Fruit fly (Drosophila melanogaster) whole organism, embryonic: ENCODE measurements around the gene Glyat.

Experiments used
- Adf1 ChIP-seq: fragments of 200-800 bp; sonication (Bioruptor generic); IDR thresholded peaks from 2 replicates; pipeline ENCODE4 v1.3.6; 2022; ENCODE audit warnings: missing biosample characterization, missing genetic modification characterization
- Aef1 ChIP-seq: fragments of 200-800 bp; sonication (Bioruptor generic); IDR thresholded peaks from 3 replicates; pipeline ENCODE4 v1.3.6; 2022; ENCODE audit warnings: missing biosample characterization, missing genetic modification characterization
- Antp ChIP-seq: fragments of 200-800 bp; sonication (Bioruptor generic); optimal IDR thresholded peaks from 3 replicates; lab custom pipeline; 2016; ENCODE audit warnings: missing biosample characterization, missing genetic modification characterization
- Asciz ChIP-seq: fragments of 200-800 bp; sonication (Bioruptor generic); optimal IDR thresholded peaks from 2 replicates; lab custom pipeline; 2017; ENCODE audit warnings: missing biosample characterization, mild to moderate bottlenecking, missing genetic modification characterization, missing genetic modification reagents
- Bdp1 ChIP-seq: fragments of 200-800 bp; sonication (Bioruptor generic); optimal IDR thresholded peaks from 3 replicates; lab custom pipeline; 2016; ENCODE audit warnings: missing biosample characterization, missing genetic modification characterization
- BtbVII ChIP-seq: fragments of 200-800 bp; sonication (Bioruptor generic); optimal IDR thresholded peaks from 3 replicates; lab custom pipeline; 2017; ENCODE audit warnings: missing biosample characterization, mild to moderate bottlenecking, missing genetic modification characterization
- C15 ChIP-seq: fragments of 200-800 bp; sonication (Bioruptor generic); IDR thresholded peaks from 3 replicates; pipeline ENCODE4 v1.3.6; 2022; ENCODE audit warnings: missing biosample characterization, missing genetic modification characterization
- CG10267 ChIP-seq: fragments of 200-800 bp; sonication (Bioruptor generic); optimal IDR thresholded peaks from 2 replicates; lab custom pipeline; 2018; ENCODE audit warnings: missing biosample characterization, mild to moderate bottlenecking, missing genetic modification characterization, moderate library complexity
- CG11456 ChIP-seq: fragments of 200-800 bp; sonication (Bioruptor generic); IDR thresholded peaks from 3 replicates; pipeline ENCODE4 v1.3.6; 2022; ENCODE audit warnings: missing biosample characterization, missing genetic modification characterization
- CG11723 ChIP-seq: fragments of 200-800 bp; sonication (Bioruptor generic); optimal IDR thresholded peaks from 2 replicates; lab custom pipeline; 2017; ENCODE audit warnings: missing biosample characterization, mild to moderate bottlenecking, missing genetic modification characterization
- CG12391 ChIP-seq: fragments of 200-800 bp; sonication (Bioruptor generic); optimal IDR thresholded peaks from 3 replicates; lab custom pipeline; 2018; ENCODE audit warnings: missing biosample characterization, mild to moderate bottlenecking, missing genetic modification characterization, moderate library complexity
- CG16863 ChIP-seq: fragments of 200-800 bp; sonication (Bioruptor generic); optimal IDR thresholded peaks from 3 replicates; lab custom pipeline; 2016; ENCODE audit warnings: missing biosample characterization, missing genetic modification characterization
- CG17186 ChIP-seq: fragments of 200-800 bp; sonication (Bioruptor generic); optimal IDR thresholded peaks from 3 replicates; lab custom pipeline; 2017; ENCODE audit warnings: missing biosample characterization, missing genetic modification reagents, missing genetic modification characterization
- CG17361 ChIP-seq: fragments of 200-800 bp; sonication (Bioruptor generic); IDR thresholded peaks from 3 replicates; pipeline ENCODE4 v1.3.6; 2022; ENCODE audit warnings: missing biosample characterization, missing genetic modification characterization
- CG17612 ChIP-seq: fragments of 200-800 bp; sonication (Bioruptor generic); IDR thresholded peaks from 2 replicates; pipeline ENCODE4 v1.3.6; 2022; ENCODE audit warnings: missing biosample characterization, missing genetic modification characterization
- CG17829 ChIP-seq: fragments of 200-800 bp; optimal IDR thresholded peaks from 2 replicates; lab custom pipeline; 2019; ENCODE audit warnings: missing biosample characterization, mild to moderate bottlenecking, missing genetic modification characterization, moderate library complexity
- CG18262 ChIP-seq: fragments of 200-800 bp; optimal IDR thresholded peaks from 3 replicates; lab custom pipeline; 2019; ENCODE audit warnings: missing biosample characterization, mild to moderate bottlenecking, missing genetic modification characterization, moderate library complexity
- CG18476 ChIP-seq: fragments of 200-800 bp; sonication (Bioruptor generic); optimal IDR thresholded peaks from 2 replicates; lab custom pipeline; 2016; ENCODE audit warnings: missing biosample characterization, mild to moderate bottlenecking, missing genetic modification characterization
- CG2129 ChIP-seq: fragments of 200-800 bp; sonication (Bioruptor generic); IDR thresholded peaks from 2 replicates; pipeline ENCODE4 v1.3.6; 2022; ENCODE audit warnings: missing biosample characterization, missing genetic modification characterization; ENCODE audit not compliant: partially characterized antibody
- CG2712 ChIP-seq: fragments of 200-800 bp; optimal IDR thresholded peaks from 3 replicates; lab custom pipeline; 2019; ENCODE audit warnings: missing biosample characterization, mild to moderate bottlenecking, missing genetic modification characterization, moderate library complexity
- CG2875 ChIP-seq: fragments of 200-800 bp; sonication (Bioruptor generic); optimal IDR thresholded peaks from 2 replicates; lab custom pipeline; 2017; ENCODE audit warnings: missing biosample characterization, mild to moderate bottlenecking, missing genetic modification characterization, missing genetic modification reagents
- CG3407 ChIP-seq: fragments of 200-800 bp; sonication (Bioruptor generic); optimal IDR thresholded peaks from 2 replicates; lab custom pipeline; 2018; ENCODE audit warnings: missing biosample characterization, mild to moderate bottlenecking, missing genetic modification characterization
- CG4360 ChIP-seq: fragments of 200-800 bp; sonication (Bioruptor generic); IDR thresholded peaks from 2 replicates; pipeline ENCODE4 v1.3.6; 2022; ENCODE audit warnings: missing biosample characterization, missing genetic modification characterization
- CG4617 ChIP-seq: fragments of 200-800 bp; sonication (Bioruptor generic); optimal IDR thresholded peaks from 3 replicates; lab custom pipeline; 2016; ENCODE audit warnings: missing biosample characterization, missing genetic modification characterization, borderline replicate concordance
- CG4854 ChIP-seq: fragments of 200-800 bp; sonication (Bioruptor generic); optimal IDR thresholded peaks from 2 replicates; lab custom pipeline; 2016; ENCODE audit warnings: missing biosample characterization, missing genetic modification characterization, inconsistent platforms
- CG8089 ChIP-seq: fragments of 200-800 bp; sonication (Bioruptor generic); optimal IDR thresholded peaks from 3 replicates; lab custom pipeline; 2016; ENCODE audit warnings: missing biosample characterization, missing genetic modification characterization
- Chrac-16 ChIP-seq: fragments of 200-800 bp; sonication (Bioruptor generic); optimal IDR thresholded peaks from 3 replicates; lab custom pipeline; 2016; ENCODE audit warnings: missing biosample characterization, missing genetic modification characterization
- CrebB ChIP-seq: fragments of 200-800 bp; sonication (Bioruptor generic); optimal IDR thresholded peaks from 3 replicates; lab custom pipeline; 2018; ENCODE audit warnings: missing biosample characterization, mild to moderate bottlenecking, missing genetic modification characterization
- ERR ChIP-seq: fragments of 200-800 bp; sonication (Bioruptor generic); optimal IDR thresholded peaks from 2 replicates; lab custom pipeline; 2016; ENCODE audit warnings: missing biosample characterization, missing genetic modification characterization
- Gug ChIP-seq: fragments of 200-800 bp; sonication (Bioruptor generic); IDR thresholded peaks from 4 replicates; pipeline ENCODE4 v1.3.6; 2022; ENCODE audit warnings: missing biosample characterization, missing genetic modification characterization
- Hand ChIP-seq: fragments of 200-800 bp; sonication (Bioruptor generic); optimal IDR thresholded peaks from 2 replicates; lab custom pipeline; 2017; ENCODE audit warnings: mild to moderate bottlenecking, missing biosample characterization, missing genetic modification reagents, missing genetic modification characterization
- Mrtf ChIP-seq: fragments of 200-800 bp; sonication (Bioruptor generic); IDR thresholded peaks from 3 replicates; pipeline ENCODE4 v1.3.6; 2022; ENCODE audit warnings: missing biosample characterization, missing genetic modification characterization
- NFAT ChIP-seq: fragments of 200-800 bp; sonication (Bioruptor generic); IDR thresholded peaks from 2 replicates; pipeline ENCODE4 v1.3.6; 2022; ENCODE audit warnings: missing biosample characterization, missing genetic modification characterization
- Opbp ChIP-seq: fragments of 200-800 bp; sonication (Bioruptor generic); IDR thresholded peaks from 3 replicates; pipeline ENCODE4 v1.3.6; 2022; ENCODE audit warnings: missing biosample characterization, missing genetic modification characterization; ENCODE audit not compliant: partially characterized antibody
- Usf ChIP-seq: fragments of 200-800 bp; sonication (Bioruptor generic); optimal IDR thresholded peaks from 2 replicates; lab custom pipeline; 2017; ENCODE audit warnings: missing genotype, missing biosample characterization, missing genetic modification characterization
- ac ChIP-seq: fragments of 200-800 bp; sonication (Bioruptor generic); optimal IDR thresholded peaks from 3 replicates; lab custom pipeline; 2017; ENCODE audit warnings: missing biosample characterization, mild to moderate bottlenecking, missing genetic modification characterization
- chn ChIP-seq: fragments of 200-800 bp; sonication (Bioruptor generic); optimal IDR thresholded peaks from 2 replicates; lab custom pipeline; 2016; ENCODE audit warnings: missing biosample characterization, missing genetic modification characterization
- croc ChIP-seq: fragments of 200-800 bp; sonication (Bioruptor generic); conservative IDR thresholded peaks from 3 replicates; pipeline ENCODE4 v1.3.6; 2022; ENCODE audit warnings: missing biosample characterization, missing genetic modification characterization
- dati ChIP-seq: fragments of 200-800 bp; sonication (Bioruptor generic); IDR thresholded peaks from 2 replicates; pipeline ENCODE4 v1.3.6; 2022; ENCODE audit warnings: missing biosample characterization, missing genetic modification characterization
- esg ChIP-seq: fragments of 200-800 bp; sonication (Bioruptor generic); conservative IDR thresholded peaks from 2 replicates; pipeline ENCODE4 v1.3.6; 2022; ENCODE audit warnings: missing biosample characterization, missing genetic modification characterization
- fd102C ChIP-seq: fragments of 200-800 bp; sonication (Bioruptor generic); optimal IDR thresholded peaks from 2 replicates; lab custom pipeline; 2018; ENCODE audit warnings: missing biosample characterization, mild to moderate bottlenecking, missing genetic modification characterization, moderate library complexity
- ftz-f1 ChIP-seq: fragments of 200-800 bp; sonication (Bioruptor generic); optimal IDR thresholded peaks from 2 replicates; lab custom pipeline; 2016; ENCODE audit warnings: missing biosample characterization, missing genetic modification characterization
- jumu ChIP-seq: fragments of 200-800 bp; sonication (Bioruptor generic); optimal IDR thresholded peaks from 3 replicates; lab custom pipeline; 2016; ENCODE audit warnings: missing biosample characterization, missing genetic modification characterization
- kni ChIP-seq: fragments of 200-800 bp; sonication (Bioruptor generic); optimal IDR thresholded peaks from 3 replicates; lab custom pipeline; 2017; ENCODE audit warnings: mild to moderate bottlenecking, missing biosample characterization, missing genetic modification reagents, missing genetic modification characterization
- lbe ChIP-seq: fragments of 200-800 bp; sonication (Bioruptor generic); optimal IDR thresholded peaks from 2 replicates; lab custom pipeline; 2016; ENCODE audit warnings: missing biosample characterization, mild to moderate bottlenecking, missing genetic modification characterization
- onecut ChIP-seq: fragments of 200-800 bp; sonication (Bioruptor generic); IDR thresholded peaks from 2 replicates; pipeline ENCODE4 v1.3.6; 2022; ENCODE audit warnings: missing biosample characterization, missing genetic modification characterization
- rib ChIP-seq: fragments of 200-800 bp; sonication (Bioruptor generic); IDR thresholded peaks from 2 replicates; pipeline ENCODE4 v1.3.6; 2022; ENCODE audit warnings: missing biosample characterization, missing genetic modification characterization
- run ChIP-seq: fragments of 200-800 bp; sonication (Bioruptor generic); optimal IDR thresholded peaks from 3 replicates; lab custom pipeline; 2018; ENCODE audit warnings: missing biosample characterization, mild to moderate bottlenecking, missing genetic modification characterization
- slp2 ChIP-seq: fragments of 200-800 bp; sonication (Bioruptor generic); optimal IDR thresholded peaks from 2 replicates; lab custom pipeline; 2016; ENCODE audit warnings: missing biosample characterization, missing genetic modification characterization
- trh ChIP-seq: fragments of 200-800 bp; sonication (Bioruptor generic); optimal IDR thresholded peaks from 2 replicates; lab custom pipeline; 2016; ENCODE audit warnings: missing biosample characterization, missing genetic modification characterization
- twi ChIP-seq: fragments of 200-800 bp; optimal IDR thresholded peaks from 2 replicates; lab custom pipeline; 2019; ENCODE audit warnings: missing biosample characterization, mild to moderate bottlenecking, missing genetic modification characterization, moderate library complexity

Glyat gene

DNA sequence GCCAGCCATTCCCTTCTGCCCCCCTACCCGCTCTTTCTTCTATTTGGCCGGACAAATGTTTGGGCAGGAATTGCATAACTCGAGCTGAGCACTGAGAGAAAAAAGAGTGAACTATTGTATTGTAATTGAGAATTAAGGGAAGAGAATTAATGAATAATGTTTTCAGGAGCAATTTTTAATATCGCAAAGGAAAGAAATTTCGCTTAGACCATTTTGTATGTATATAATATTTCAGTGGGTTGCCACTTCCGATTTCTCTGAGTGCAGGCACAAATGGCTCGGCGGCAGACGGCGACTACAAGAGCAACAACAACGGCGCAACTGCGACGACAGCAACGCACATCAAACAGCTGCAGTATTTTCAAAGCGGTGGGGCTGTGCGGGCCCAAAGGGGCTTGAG is 45.8 kb downstream of the Glyat start (continued):
- peak; percentile 81 for TF ChIP-seq esg
- TF ChIP-seq Opbp (GFP tag; lab: Robert Waterston, UW) = no peak
- peak; percentile 78 for TF ChIP-seq run (tag; lab: Kevin White, UChicago)
- 0 out of 2 replicates have a peak, but pooled peaks have one; percentile 25 for TF ChIP-seq rib
- peak; percentile 47 for TF ChIP-seq CG10267 (tag; lab: Kevin White, UChicago)
- TF ChIP-seq kni (GFP tag; lab: Kevin White, UChicago) = no peak
- TF ChIP-seq Adf1 = peak; percentile 12; the same call in 1 of the 2 replicates
- TF ChIP-seq slp2 = peak; percentile 69
- no peak for TF ChIP-seq ac (GFP tag; lab: Kevin White, UChicago)
- TF ChIP-seq CG18262 = peak; percentile 64
- peak; percentile 38; the same call in 1 of the 2 replicates for TF ChIP-seq NFAT (GFP tag; lab: Robert Waterston, UW)
- TF ChIP-seq chn (GFP tag; lab: Kevin White, UChicago) = peak; percentile 66
- peak; percentile 56; the same call in 2 of the 4 replicates for TF ChIP-seq Gug (GFP tag; lab: Robert Waterston, UW)
- peak; percentile 67 for TF ChIP-seq CG2875 (GFP tag; lab: Kevin White, UChicago)
- TF ChIP-seq Aef1 (GFP tag; lab: Robert Waterston, UW) = peak; percentile 82
- no peak for TF ChIP-seq twi (tag; lab: Kevin White, UChicago)
- peak; percentile 61 for TF ChIP-seq jumu (GFP tag; lab: Kevin White, UChicago)
- peak; percentile 73 for TF ChIP-seq Asciz (GFP tag; lab: Kevin White, UChicago)
- TF ChIP-seq CG11456 (GFP tag; lab: Robert Waterston, UW) = 0 out of 3 replicates have a peak, but pooled peaks have one; percentile 55
- no peak for TF ChIP-seq CG17186 (GFP tag; lab: Kevin White, UChicago)
- peak; percentile 71 for TF ChIP-seq Chrac-16
- peak; percentile 65 for TF ChIP-seq croc (GFP tag; lab: Robert Waterston, UW)
- 0 out of 3 replicates have a peak, but pooled peaks have one; percentile 32 for TF ChIP-seq C15
- no peak for TF ChIP-seq ERR (GFP tag; lab: Kevin White, UChicago)
- no peak for TF ChIP-seq CrebB
- TF ChIP-seq CG12391 (tag; lab: Kevin White, UChicago) = peak; percentile 78
- TF ChIP-seq CG17829 (tag; lab: Kevin White, UChicago) = peak; percentile 56
- TF ChIP-seq trh (GFP tag; lab: Kevin White, UChicago) = peak; percentile 47
- peak; percentile 78; the same call in 2 of the 3 replicates for TF ChIP-seq Mrtf (GFP tag; lab: Robert Waterston, UW)
- TF ChIP-seq onecut (GFP tag; lab: Robert Waterston, UW) = peak; percentile 74
- TF ChIP-seq CG17612 = peak; percentile 48
- TF ChIP-seq ftz-f1 (GFP tag; lab: Kevin White, UChicago) = no peak
- peak; percentile 53; the same call in 1 of the 2 replicates for TF ChIP-seq CG4360 (GFP tag; lab: Robert Waterston, UW)
- peak; percentile 9 for TF ChIP-seq CG18476 (GFP tag; lab: Kevin White, UChicago)
- TF ChIP-seq Antp = peak; percentile 61
- TF ChIP-seq CG8089 (GFP tag; lab: Kevin White, UChicago) = peak; percentile 60
- TF ChIP-seq CG17361 (GFP tag; lab: Robert Waterston, UW) = peak; percentile 65
- peak; percentile 71 for TF ChIP-seq CG2712 (tag; lab: Kevin White, UChicago)
- peak; percentile 39 for TF ChIP-seq Bdp1 (GFP tag; lab: Kevin White, UChicago)
- TF ChIP-seq CG11723 (GFP tag; lab: Kevin White, UChicago) = peak; percentile 61
- TF ChIP-seq dati (GFP tag; lab: Robert Waterston, UW) = peak; percentile 45
- TF ChIP-seq BtbVII (GFP tag; lab: Kevin White, UChicago) = peak; percentile 43
- TF ChIP-seq Hand (GFP tag; lab: Kevin White, UChicago) = no peak
- TF ChIP-seq CG3407 (GFP tag; lab: Kevin White, UChicago) = peak; percentile 65
- TF ChIP-seq CG2129 = no peak
- no peak for TF ChIP-seq fd102C
- no peak for TF ChIP-seq Usf (GFP tag; lab: Kevin White, UChicago)
- TF ChIP-seq CG4617 = peak; percentile 25
- TF ChIP-seq lbe (GFP tag; lab: Kevin White, UChicago) = no peak
- TF ChIP-seq CG16863 (GFP tag; lab: Kevin White, UChicago) = peak; percentile 69
- TF ChIP-seq CG4854 (GFP tag; lab: Kevin White, UChicago) = peak; percentile 54
